Worm (Caenorhabditis elegans): ENCODE data around the gene sft-4.
A peak's percentile ranks its signal among the peaks of the same experiment; 100 is the strongest.

The sft-4 gene

ce11 chrX:5814342-5814741 is 33.8 kb upstream of the sft-4 start:
- peak; percentile 62 for TF ChIP-seq blmp-1 (tag; optimal IDR thresholded peaks at IDR 0.05)
- no peak for TF ChIP-seq fkh-8 (tag; optimal IDR thresholded peaks at IDR 0.05)
- TF ChIP-seq unc-130 (tag; optimal IDR thresholded peaks at IDR 0.05): no peak
- TF ChIP-seq nhr-85 (tag): peak; percentile 84
- TF ChIP-seq lin-14 (GFP tag; optimal IDR thresholded peaks at IDR 0.05): peak; percentile 70

- no peak for TF ChIP-seq nhr-47 (tag; optimal IDR thresholded peaks at IDR 0.05)
- TF ChIP-seq elt-2 (tag; optimal IDR thresholded peaks at IDR 0.05): peak; percentile 83
- TF ChIP-seq egl-13 (tag; optimal IDR thresholded peaks at IDR 0.05): no peak
Measured at ce11 chrX:5813030-5813429, 32.5 kb upstream of the sft-4 start.

ce11 chrX:5811997-5812562 is 31.6 kb upstream of the sft-4 start:
- TF ChIP-seq nhr-71 (tag; optimal IDR thresholded peaks at IDR 0.05) (peak; percentile 77), ztf-11 (tag; optimal IDR thresholded peaks at IDR 0.05) (peak in 1 of 2 experiments; percentile 24), nhr-85 (tag) (peak; percentile 86), tbx-2 (tag; optimal IDR thresholded peaks at IDR 0.05) (peak; percentile 50), nhr-19 (GFP tag; conservative IDR thresholded peaks at IDR 0.05) (peak; percentile 44; the same call in 1 of the 2 replicates), snu-23 (GFP tag; optimal IDR thresholded peaks at IDR 0.05) (peak; percentile 55), jun-1 (tag; optimal IDR thresholded peaks at IDR 0.05) (peak; percentile 83), lin-14 (GFP tag; optimal IDR thresholded peaks at IDR 0.05) (peak; percentile 92), ceh-82 (tag; optimal IDR thresholded peaks at IDR 0.05) (peak; percentile 10 to 45 (median 14)), unc-130 (tag; optimal IDR thresholded peaks at IDR 0.05) (no peak), egl-27 (tag; optimal IDR thresholded peaks at IDR 0.05) (no peak), lin-35 (GFP tag; optimal IDR thresholded peaks at IDR 0.05) (peak in 1 of 2 experiments; percentile 22), ceh-8 (GFP tag; optimal IDR thresholded peaks at IDR 0.05) (no peak), C16A3.4 (tag; optimal IDR thresholded peaks at IDR 0.05) (peak; percentile 41), swsn-7 (tag; optimal IDR thresholded peaks at IDR 0.05) (peak; percentile 52), nhr-20 (tag; optimal IDR thresholded peaks at IDR 0.05) (peak; percentile 50), nhr-84 (tag; optimal IDR thresholded peaks at IDR 0.05) (no peak), pqm-1 (tag; optimal IDR thresholded peaks at IDR 0.05) (no peak), nhr-237 (tag; optimal IDR thresholded peaks at IDR 0.05) (no peak), fos-1 (tag; optimal IDR thresholded peaks at IDR 0.05) (no peak), efl-1 (optimal IDR thresholded peaks at IDR 0.05) (no peak), efl-1 (GFP tag; optimal IDR thresholded peaks at IDR 0.05 in 1 of 2) (peak in 1 of 2 experiments; percentile 16), fkh-8 (tag; optimal IDR thresholded peaks at IDR 0.05) (peak; percentile 72), nhr-47 (tag; optimal IDR thresholded peaks at IDR 0.05) (peak; percentile 71), ztf-4 (tag; optimal IDR thresholded peaks at IDR 0.05) (peak; percentile 89), dpl-1 (GFP tag; optimal IDR thresholded peaks at IDR 0.05) (no peak), egl-13 (tag; optimal IDR thresholded peaks at IDR 0.05) (peak; percentile 56), dsc-1 (tag; optimal IDR thresholded peaks at IDR 0.05) (peak; percentile 28), mdl-1 (tag; optimal IDR thresholded peaks at IDR 0.05) (peak in 1 of 2 experiments; percentile 47), fkh-10 (GFP tag; optimal IDR thresholded peaks at IDR 0.05) (peak; percentile 78), blmp-1 (tag; optimal IDR thresholded peaks at IDR 0.05) (peak; percentile 38), lsy-2 (tag; optimal IDR thresholded peaks at IDR 0.05) (peak; percentile 40 to 49), unc-86 (tag; optimal IDR thresholded peaks at IDR 0.05) (peak; percentile 28), rnt-1 (tag; optimal IDR thresholded peaks at IDR 0.05) (peak; percentile 64), xbp-1 (tag; optimal IDR thresholded peaks at IDR 0.05) (peak; percentile 16), mef-2 (tag; optimal IDR thresholded peaks at IDR 0.05) (peak; percentile 27), efl-3 (GFP tag; optimal IDR thresholded peaks at IDR 0.05) (peak; percentile 29), unc-98 (GFP tag; IDR thresholded peaks at IDR 0.05) (no peak)
